Worm (Caenorhabditis elegans): ENCODE results near the gene abl-1.

abl-1 gene

ce11 chrX:10659508-10659907 lies 35.5 kb upstream of the abl-1 start:
- TF ChIP-seq ceh-83 (GFP tag; optimal IDR thresholded peaks at IDR 0.05) (no peak), sptf-1 (tag; optimal IDR thresholded peaks at IDR 0.05) (no peak), unc-39 (tag; optimal IDR thresholded peaks at IDR 0.05) (no peak)

DNA sequence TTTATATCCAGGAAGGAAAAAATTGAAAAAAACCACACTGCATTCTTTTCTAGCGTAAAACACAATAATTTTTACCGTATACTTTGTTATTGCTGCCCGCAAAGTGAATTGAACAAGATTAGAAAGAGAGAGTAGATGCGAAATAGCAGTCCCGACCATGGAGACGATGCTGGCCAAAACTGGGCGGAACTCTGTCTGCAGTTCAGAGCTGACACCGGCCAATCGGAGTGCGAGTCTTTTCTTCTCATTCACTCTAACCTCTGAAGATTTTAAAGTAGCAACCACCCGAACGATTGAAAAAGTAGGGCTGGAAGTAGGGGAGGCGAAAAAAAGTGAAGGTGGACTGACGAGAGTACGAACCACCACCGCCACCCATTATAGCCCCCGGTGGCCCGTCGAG lies 32.6 kb upstream of the abl-1 start:
- TF ChIP-seq blmp-1 (tag; optimal IDR thresholded peaks at IDR 0.05) (no peak), elt-3 (tag; optimal IDR thresholded peaks at IDR 0.05) (no peak), nhr-12 (tag; optimal IDR thresholded peaks at IDR 0.05) (no peak), bed-3 (GFP tag; optimal IDR thresholded peaks at IDR 0.05) (no peak), ceh-83 (GFP tag; optimal IDR thresholded peaks at IDR 0.05) (no peak), ces-1 (GFP tag; optimal IDR thresholded peaks at IDR 0.05) (no peak), flh-1 (GFP tag; optimal IDR thresholded peaks at IDR 0.05) (no peak), lin-32 (GFP tag; optimal IDR thresholded peaks at IDR 0.05) (no peak), hlh-1 (tag; optimal IDR thresholded peaks at IDR 0.05) (no peak), mls-2 (tag; optimal IDR thresholded peaks at IDR 0.05) (no peak)

DNA sequence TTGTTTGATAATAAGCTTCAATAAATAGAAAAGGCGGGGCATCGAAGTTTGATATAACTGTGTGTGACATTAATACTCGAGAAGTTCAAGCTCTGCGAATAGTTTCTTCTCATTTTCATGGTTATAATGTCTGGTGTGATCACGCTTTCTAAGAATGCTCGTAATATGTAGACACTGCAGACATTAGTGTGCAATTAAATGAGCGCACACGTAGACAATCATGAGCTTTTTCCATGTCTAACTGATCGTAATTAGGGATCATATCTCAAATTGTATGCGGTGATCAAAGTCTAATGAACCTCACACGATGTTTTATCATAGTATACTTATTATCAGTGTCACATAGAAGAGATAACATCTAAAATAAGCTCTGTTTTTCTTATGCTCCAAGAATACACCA lies 26.1 kb upstream of the abl-1 start:
- TF ChIP-seq tbx-8 (GFP tag; optimal IDR thresholded peaks at IDR 0.05), result no peak
- no peak for TF ChIP-seq M03D4.4 (tag; optimal IDR thresholded peaks at IDR 0.05)
- no peak for TF ChIP-seq unc-62 (GFP tag; optimal IDR thresholded peaks at IDR 0.05)
- TF ChIP-seq pha-4 (tag; optimal IDR thresholded peaks at IDR 0.05), result no peak
- no peak for TF ChIP-seq unc-120 (tag; optimal IDR thresholded peaks at IDR 0.05; ENCODE audit: poor library complexity, severe bottlenecking)
- TF ChIP-seq unc-39 (tag; optimal IDR thresholded peaks at IDR 0.05), result no peak
- TF ChIP-seq sptf-1 (tag; optimal IDR thresholded peaks at IDR 0.05), result no peak
- TF ChIP-seq hlh-1 (tag; optimal IDR thresholded peaks at IDR 0.05), result no peak
- TF ChIP-seq nhr-237 (tag; optimal IDR thresholded peaks at IDR 0.05), result no peak
- TF ChIP-seq drap-1 (GFP tag; optimal IDR thresholded peaks at IDR 0.05), result no peak
- no peak for TF ChIP-seq cnd-1 (tag; optimal IDR thresholded peaks at IDR 0.05)
- no peak for TF ChIP-seq zip-8 (tag; optimal IDR thresholded peaks at IDR 0.05)
- TF ChIP-seq snpc-4 (tag; optimal IDR thresholded peaks at IDR 0.05), result no peak
- no peak for TF ChIP-seq nhr-2 (tag; optimal IDR thresholded peaks at IDR 0.05)
- no peak for TF ChIP-seq ceh-43 (GFP tag; optimal IDR thresholded peaks at IDR 0.05)
- no peak for TF ChIP-seq ceh-39 (tag; optimal IDR thresholded peaks at IDR 0.05)
- no peak for TF ChIP-seq elt-3 (tag; optimal IDR thresholded peaks at IDR 0.05)
- TF ChIP-seq mls-2 (tag; optimal IDR thresholded peaks at IDR 0.05), result no peak
- TF ChIP-seq elt-1 (tag; optimal IDR thresholded peaks at IDR 0.05; ENCODE audit: borderline replicate concordance, insufficient read depth), result no peak

ce11 chrX:10647590-10648105 lies 23.6 kb upstream of the abl-1 start:
- TF ChIP-seq nhr-2 (tag; optimal IDR thresholded peaks at IDR 0.05) (no peak), nhr-76 (tag; optimal IDR thresholded peaks at IDR 0.05) (no peak), tbx-8 (GFP tag; optimal IDR thresholded peaks at IDR 0.05) (no peak), zip-8 (tag; optimal IDR thresholded peaks at IDR 0.05) (no peak), nhr-237 (tag; optimal IDR thresholded peaks at IDR 0.05) (no peak), unc-62 (GFP tag; optimal IDR thresholded peaks at IDR 0.05) (no peak), lin-32 (GFP tag; optimal IDR thresholded peaks at IDR 0.05) (no peak)

DNA sequence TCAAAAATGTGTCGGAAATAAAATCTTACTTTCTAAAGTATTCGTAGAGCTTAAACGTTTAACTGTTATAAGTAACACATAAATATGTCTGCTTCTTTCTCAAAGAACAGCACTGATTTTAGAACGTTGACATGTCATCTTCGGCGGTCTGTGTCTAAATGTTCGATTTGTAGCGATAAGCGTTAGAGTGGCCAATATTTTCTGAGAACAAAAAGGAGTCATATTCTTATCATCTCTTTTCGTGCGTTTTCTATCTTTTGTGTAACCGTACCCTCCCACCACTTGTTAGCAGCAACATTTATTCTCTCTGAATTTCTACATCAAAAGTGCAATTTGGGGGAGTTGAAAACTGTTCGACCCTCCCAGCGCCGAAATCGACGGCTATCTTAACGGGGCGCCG lies 21.1 kb upstream of the abl-1 start:
- TF ChIP-seq tbx-8 (GFP tag; optimal IDR thresholded peaks at IDR 0.05), result no peak
- TF ChIP-seq nhr-2 (tag; optimal IDR thresholded peaks at IDR 0.05), result no peak
- TF ChIP-seq ces-1 (GFP tag; optimal IDR thresholded peaks at IDR 0.05), result no peak
- no peak for TF ChIP-seq snpc-4 (tag; optimal IDR thresholded peaks at IDR 0.05)
- TF ChIP-seq nhr-28 (tag; optimal IDR thresholded peaks at IDR 0.05), result no peak
- TF ChIP-seq ham-2 (GFP tag; optimal IDR thresholded peaks at IDR 0.05), result no peak
- no peak for TF ChIP-seq mep-1 (tag; optimal IDR thresholded peaks at IDR 0.05)
- no peak for TF ChIP-seq drap-1 (GFP tag; optimal IDR thresholded peaks at IDR 0.05)
- TF ChIP-seq nhr-237 (tag; optimal IDR thresholded peaks at IDR 0.05), result no peak
- no peak for TF ChIP-seq hlh-1 (tag; optimal IDR thresholded peaks at IDR 0.05)
- TF ChIP-seq nhr-76 (tag; optimal IDR thresholded peaks at IDR 0.05), result no peak
- no peak for TF ChIP-seq pha-4 (tag; optimal IDR thresholded peaks at IDR 0.05)

- peak; percentile 71 for TF ChIP-seq blmp-1 (tag; optimal IDR thresholded peaks at IDR 0.05)
- TF ChIP-seq unc-39 (tag; optimal IDR thresholded peaks at IDR 0.05), result no peak
These were observed 16.6 kb upstream of the abl-1 start for ce11 chrX:10640578-10640977.
